Worm (Caenorhabditis elegans) whole organism, L4/young adult: ENCODE results near the gene hmg-1.2.

Experiments used
- W03F9.2 ChIP-seq: fragments of 150-350 bp; optimal IDR thresholded peaks from 2 replicates; lab custom pipeline; 2014; ENCODE audit warnings: missing biosample characterization, missing genetic modification characterization
- dao-5 ChIP-seq: sonication (generic microtip); optimal IDR thresholded peaks from 2 replicates; lab custom pipeline; 2016; ENCODE audit warnings: missing genotype, missing genetic modification characterization, moderate library complexity, missing compliant biosample characterization

DNA sequence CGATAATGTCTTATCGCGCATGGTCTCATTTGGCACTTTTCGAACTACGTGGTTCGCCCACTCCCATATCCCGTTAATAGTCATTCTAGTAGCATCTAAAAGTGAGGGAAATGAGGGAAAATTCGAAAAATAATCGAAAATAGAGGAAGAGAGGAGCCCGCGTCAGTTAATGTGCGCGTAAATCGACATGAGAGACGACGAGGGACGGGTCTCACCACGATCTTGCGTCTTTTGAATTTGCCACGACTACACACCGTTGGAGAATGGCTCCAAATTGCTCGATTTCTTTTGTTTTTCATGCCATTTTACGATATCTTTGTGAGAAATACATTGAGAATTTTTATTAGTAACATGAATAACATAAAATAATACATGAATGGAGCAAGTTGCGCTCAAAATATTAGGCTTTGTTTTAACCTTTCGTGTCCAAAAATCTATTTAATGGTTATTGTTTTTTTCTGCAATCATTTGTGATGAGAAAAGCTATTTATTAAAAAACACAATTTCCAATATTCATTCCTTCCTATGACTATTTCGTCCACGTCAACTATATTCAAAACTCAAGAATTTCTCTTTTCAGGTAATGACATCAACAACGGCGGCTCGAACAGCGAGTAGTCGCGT lies 32.0 kb upstream of the hmg-1.2 start, which contains the start of the genes gen-1 and stt-3:
- no peak for TF ChIP-seq W03F9.2
- TF ChIP-seq dao-5 (tag; lab: Kevin White, UChicago), result no peak
